Fruit fly (Drosophila melanogaster) whole organism, embryonic: ENCODE data around the gene CG43679.

Source experiments
- Abd-B ChIP-seq: fragments of 200-800 bp; sonication (Bioruptor generic); optimal IDR thresholded peaks from 2 replicates; lab custom pipeline; 2018; ENCODE audit warnings: missing biosample characterization, mild to moderate bottlenecking, missing genetic modification characterization, moderate library complexity
- B-H2 ChIP-seq: fragments of 200-800 bp; sonication (Bioruptor generic); optimal IDR thresholded peaks from 2 replicates; lab custom pipeline; 2018; ENCODE audit warnings: missing biosample characterization, mild to moderate bottlenecking, missing genetic modification characterization
- CG10543 ChIP-seq: fragments of 200-800 bp; sonication (Bioruptor generic); optimal IDR thresholded peaks from 3 replicates; lab custom pipeline; 2017; ENCODE audit warnings: missing biosample characterization, mild to moderate bottlenecking, missing genetic modification characterization, moderate library complexity
- CG11695 ChIP-seq: fragments of 200-800 bp; sonication (Bioruptor generic); IDR thresholded peaks from 3 replicates; pipeline ENCODE4 v1.3.6; 2022; ENCODE audit warnings: missing biosample characterization, missing genetic modification characterization
- CG13624 ChIP-seq: fragments of 200-800 bp; sonication (Bioruptor generic); optimal IDR thresholded peaks from 2 replicates; lab custom pipeline; 2016; ENCODE audit warnings: missing biosample characterization, missing genetic modification characterization
- CG15479 ChIP-seq: fragments of 200-800 bp; sonication (Bioruptor generic); optimal IDR thresholded peaks from 3 replicates; lab custom pipeline; 2019; ENCODE audit warnings: missing biosample characterization, mild to moderate bottlenecking, missing genetic modification characterization, moderate library complexity
- CG15696 ChIP-seq: fragments of 200-800 bp; sonication (Bioruptor generic); optimal IDR thresholded peaks from 2 replicates; lab custom pipeline; 2019; ENCODE audit warnings: missing biosample characterization, mild to moderate bottlenecking, missing genetic modification characterization, moderate library complexity
- CG16779 ChIP-seq: fragments of 200-800 bp; sonication (Bioruptor generic); IDR thresholded peaks from 2 replicates; pipeline ENCODE4 v1.3.6; 2022; ENCODE audit warnings: missing biosample characterization, missing genetic modification characterization
- CG30020 ChIP-seq: fragments of 200-800 bp; optimal IDR thresholded peaks from 2 replicates; lab custom pipeline; 2019; ENCODE audit warnings: missing biosample characterization, mild to moderate bottlenecking, missing genetic modification characterization, moderate library complexity
- CG31388 ChIP-seq: fragments of 200-800 bp; sonication (Bioruptor generic); optimal IDR thresholded peaks from 2 replicates; lab custom pipeline; 2016; ENCODE audit warnings: missing biosample characterization, missing genetic modification characterization
- CG32772 ChIP-seq: fragments of 200-800 bp; sonication (Bioruptor generic); IDR thresholded peaks from 2 replicates; pipeline ENCODE4 v1.3.6; 2022; ENCODE audit warnings: missing biosample characterization, missing genetic modification characterization
- CG33557 ChIP-seq: fragments of 200-800 bp; sonication (Bioruptor generic); optimal IDR thresholded peaks from 2 replicates; lab custom pipeline; 2019; ENCODE audit warnings: missing biosample characterization, mild to moderate bottlenecking, missing genetic modification characterization, moderate library complexity
- CG3407 ChIP-seq: fragments of 200-800 bp; sonication (Bioruptor generic); optimal IDR thresholded peaks from 2 replicates; lab custom pipeline; 2018; ENCODE audit warnings: missing biosample characterization, mild to moderate bottlenecking, missing genetic modification characterization
- CG34224 ChIP-seq: fragments of 200-800 bp; sonication (Bioruptor generic); IDR thresholded peaks from 3 replicates; pipeline ENCODE4 v1.3.6; 2022; ENCODE audit warnings: missing biosample characterization, missing genetic modification characterization; ENCODE audit not compliant: partially characterized antibody
- CG3838 ChIP-seq: fragments of 200-800 bp; sonication (Bioruptor generic); optimal IDR thresholded peaks from 3 replicates; lab custom pipeline; 2016; ENCODE audit warnings: missing biosample characterization, missing genetic modification characterization
- CG7839 ChIP-seq: fragments of 200-800 bp; sonication (Bioruptor generic); optimal IDR thresholded peaks from 3 replicates; lab custom pipeline; 2018; ENCODE audit warnings: missing biosample characterization, mild to moderate bottlenecking, missing genetic modification characterization, moderate library complexity
- CG8290 ChIP-seq, 3 experiments: fragments of 200-800 bp; sonication (Bioruptor generic); optimal IDR thresholded peaks; 2 replicates each; lab custom pipeline; 2016 to 2019; ENCODE audit warnings: missing biosample characterization in 3 of 3, missing genetic modification characterization in 3 of 3, mild to moderate bottlenecking in 2 of 3, moderate library complexity in 1 of 3
- CG9876 ChIP-seq: fragments of 200-800 bp; sonication (Bioruptor generic); optimal IDR thresholded peaks from 2 replicates; lab custom pipeline; 2016; ENCODE audit warnings: missing biosample characterization, missing genetic modification characterization
- Chrac-16 ChIP-seq: fragments of 200-800 bp; sonication (Bioruptor generic); optimal IDR thresholded peaks from 3 replicates; lab custom pipeline; 2016; ENCODE audit warnings: missing biosample characterization, missing genetic modification characterization
- Dek ChIP-seq: fragments of 200-800 bp; sonication (Bioruptor generic); optimal IDR thresholded peaks from 3 replicates; lab custom pipeline; 2019; ENCODE audit warnings: missing biosample characterization, mild to moderate bottlenecking, missing genetic modification characterization, moderate library complexity
- Doc2 ChIP-seq: fragments of 200-800 bp; sonication (Bioruptor generic); IDR thresholded peaks from 2 replicates; pipeline ENCODE4 v1.3.6; 2022; ENCODE audit warnings: missing biosample characterization, missing genetic modification characterization
- Gsc ChIP-seq: fragments of 200-800 bp; sonication (Bioruptor generic); IDR thresholded peaks from 2 replicates; pipeline ENCODE4 v1.3.6; 2022; ENCODE audit warnings: missing biosample characterization, missing genetic modification characterization
- Hand ChIP-seq: fragments of 200-800 bp; sonication (Bioruptor generic); optimal IDR thresholded peaks from 2 replicates; lab custom pipeline; 2017; ENCODE audit warnings: mild to moderate bottlenecking, missing biosample characterization, missing genetic modification reagents, missing genetic modification characterization
- Hr51 ChIP-seq, 2 experiments: fragments of 200-800 bp; sonication (Bioruptor generic); optimal IDR thresholded peaks; 2 replicates in 1 of 2; 3 replicates in 1 of 2; lab custom pipeline; 2016 to 2018; ENCODE audit warnings: missing biosample characterization in 2 of 2, missing genetic modification characterization in 2 of 2, mild to moderate bottlenecking in 1 of 2, moderate library complexity in 1 of 2
- Hr78 ChIP-seq, 2 experiments: fragments of 200-800 bp in 1 of 2; fragments of >200 bp in 1 of 2; sonication (Bioruptor generic) in 1 of 2; optimal IDR thresholded peaks; 2 replicates each; lab custom pipeline; 2017 to 2019; ENCODE audit warnings: missing biosample characterization in 2 of 2, missing genetic modification characterization in 2 of 2, mild to moderate bottlenecking in 1 of 2, moderate library complexity in 1 of 2
- ab ChIP-seq: fragments of 200-800 bp; sonication (Bioruptor generic); optimal IDR thresholded peaks from 2 replicates; lab custom pipeline; 2016; ENCODE audit warnings: missing biosample characterization, missing genetic modification characterization
- ara ChIP-seq: fragments of 200-800 bp; sonication (Bioruptor generic); IDR thresholded peaks from 2 replicates; pipeline ENCODE4 v1.3.6; 2022; ENCODE audit warnings: missing biosample characterization, missing genetic modification characterization
- crc ChIP-seq: fragments of 200-800 bp; sonication (Bioruptor generic); optimal IDR thresholded peaks from 2 replicates; lab custom pipeline; 2016; ENCODE audit warnings: missing biosample characterization, missing genetic modification characterization
- cwo ChIP-seq: fragments of 200-800 bp; sonication (Bioruptor generic); optimal IDR thresholded peaks from 3 replicates; lab custom pipeline; 2017; ENCODE audit warnings: missing biosample characterization, missing genetic modification characterization, mild to moderate bottlenecking, moderate library complexity, missing genetic modification reagents
- ewg ChIP-seq: fragments of 200-800 bp; sonication (Bioruptor generic); optimal IDR thresholded peaks from 3 replicates; lab custom pipeline; 2017; ENCODE audit warnings: mild to moderate bottlenecking, missing biosample characterization, missing genetic modification reagents, missing genetic modification characterization
- fd96Cb ChIP-seq: fragments of 200-800 bp; sonication (Bioruptor generic); optimal IDR thresholded peaks from 2 replicates; lab custom pipeline; 2018; ENCODE audit warnings: missing biosample characterization, mild to moderate bottlenecking, missing genetic modification characterization, moderate library complexity
- gce ChIP-seq: fragments of 200-800 bp; sonication (Bioruptor generic); IDR thresholded peaks from 3 replicates; pipeline ENCODE4 v1.3.6; 2022; ENCODE audit warnings: missing biosample characterization, missing genetic modification characterization
- kni ChIP-seq: fragments of 200-800 bp; sonication (Bioruptor generic); optimal IDR thresholded peaks from 3 replicates; lab custom pipeline; 2017; ENCODE audit warnings: mild to moderate bottlenecking, missing biosample characterization, missing genetic modification reagents, missing genetic modification characterization
- lov ChIP-seq, 2 experiments: fragments of 200-800 bp in 1 of 2; fragments of >200 bp in 1 of 2; sonication (Bioruptor generic) in 1 of 2; IDR thresholded peaks in 1 of 2; optimal IDR thresholded peaks in 1 of 2; 2 replicates in 1 of 2; 3 replicates in 1 of 2; pipeline versions ENCODE4 v1.3.6 to Lab custom; 2017 to 2022; ENCODE audit warnings: missing biosample characterization in 1 of 2, missing genetic modification characterization in 1 of 2
- luna ChIP-seq: fragments of 200-800 bp; sonication (Bioruptor generic); optimal IDR thresholded peaks from 2 replicates; lab custom pipeline; 2016; ENCODE audit warnings: missing biosample characterization, missing genetic modification characterization
- nerfin-2 ChIP-seq: fragments of 200-800 bp; sonication (Bioruptor generic); IDR thresholded peaks from 2 replicates; pipeline ENCODE4 v1.3.6; 2022; ENCODE audit warnings: missing biosample characterization, missing genetic modification characterization; ENCODE audit not compliant: partially characterized antibody
- pb ChIP-seq: fragments of 200-800 bp; sonication (Bioruptor generic); optimal IDR thresholded peaks from 3 replicates; lab custom pipeline; 2016; ENCODE audit warnings: missing biosample characterization, missing genetic modification characterization
- pfk ChIP-seq: fragments of 200-800 bp; sonication (Bioruptor generic); optimal IDR thresholded peaks from 2 replicates; lab custom pipeline; 2018; ENCODE audit warnings: missing biosample characterization, mild to moderate bottlenecking, missing genetic modification characterization, moderate library complexity
- pita ChIP-seq: fragments of 200-800 bp; sonication (Bioruptor generic); optimal IDR thresholded peaks from 2 replicates; lab custom pipeline; 2017; ENCODE audit warnings: missing biosample characterization, mild to moderate bottlenecking, missing genetic modification characterization
- prd ChIP-seq, 3 experiments: fragments of >200 bp in 2 of 3; fragments of 200-800 bp in 1 of 3; sonication (Bioruptor generic) in 1 of 3; optimal IDR thresholded peaks in 2 of 3; IDR thresholded peaks in 1 of 3; 2 replicates in 2 of 3; 3 replicates in 1 of 3; pipeline versions ENCODE4 v1.3.6 to Lab custom; 2017 to 2022; ENCODE audit warnings: missing biosample characterization in 1 of 3, missing genetic modification characterization in 1 of 3
- pros ChIP-seq: fragments of 200-800 bp; sonication (Bioruptor generic); optimal IDR thresholded peaks from 3 replicates; lab custom pipeline; 2019; ENCODE audit warnings: missing biosample characterization, mild to moderate bottlenecking, missing genetic modification characterization, moderate library complexity
- rib ChIP-seq: fragments of 200-800 bp; sonication (Bioruptor generic); IDR thresholded peaks from 2 replicates; pipeline ENCODE4 v1.3.6; 2022; ENCODE audit warnings: missing biosample characterization, missing genetic modification characterization
- run ChIP-seq: fragments of 200-800 bp; sonication (Bioruptor generic); optimal IDR thresholded peaks from 3 replicates; lab custom pipeline; 2018; ENCODE audit warnings: missing biosample characterization, mild to moderate bottlenecking, missing genetic modification characterization
- sob ChIP-seq: fragments of 200-800 bp; sonication (Bioruptor generic); IDR thresholded peaks from 2 replicates; pipeline ENCODE4 v1.3.6; 2022; ENCODE audit warnings: missing biosample characterization, missing genetic modification characterization
- z ChIP-seq: fragments of 200-800 bp; sonication (Bioruptor generic); IDR thresholded peaks from 3 replicates; pipeline ENCODE4 v1.3.6; 2022; ENCODE audit warnings: missing biosample characterization, missing genetic modification characterization
- zen ChIP-seq: fragments of 200-800 bp; sonication (Bioruptor generic); optimal IDR thresholded peaks from 3 replicates; lab custom pipeline; 2018; ENCODE audit warnings: missing biosample characterization, mild to moderate bottlenecking, missing genetic modification characterization, moderate library complexity

The CG43679 gene

dm6 chr3L:15013957-15014692 is 37.1 kb downstream of the CG43679 start, which contains the start of gene Reck (continued):
- peak; percentile 52 for TF ChIP-seq CG10543 (GFP tag; lab: Kevin White, UChicago)
- no peak for TF ChIP-seq pfk (GFP tag; lab: Kevin White, UChicago)
- peak; percentile 71 for TF ChIP-seq ewg (GFP tag; lab: Kevin White, UChicago)
- no peak for TF ChIP-seq CG34224 (GFP tag; lab: Robert Waterston, UW)
- TF ChIP-seq cwo (GFP tag; lab: Kevin White, UChicago): peak; percentile 76
- TF ChIP-seq Dek (tag; lab: Kevin White, UChicago): peak; percentile 27
- TF ChIP-seq CG15696: peak; percentile 69
- TF ChIP-seq sob (GFP tag; lab: Robert Waterston, UW): peak; percentile 64
- peak; percentile 42 for TF ChIP-seq Hand (GFP tag; lab: Kevin White, UChicago)
- TF ChIP-seq pros: no peak
- peak in 1 of 2 experiments; percentile 54 for TF ChIP-seq Hr78 (GFP tag; optimal IDR thresholded peaks at IDR 0.05; lab: Kevin White, UChicago)
- TF ChIP-seq CG32772: peak; percentile 55
- TF ChIP-seq Hr51 (GFP tag; optimal IDR thresholded peaks at IDR 0.05; lab: Kevin White, UChicago): peak; percentile 48 to 90
- no peak for TF ChIP-seq z (GFP tag; lab: Robert Waterston, UW)
- peak; percentile 81 for TF ChIP-seq zen (tag; lab: Kevin White, UChicago)
- TF ChIP-seq CG9876 (GFP tag; lab: Kevin White, UChicago): no peak
- no peak for TF ChIP-seq CG15479 (GFP tag; lab: Kevin White, UChicago)
- TF ChIP-seq CG7839: peak; percentile 83
- peak; percentile 69 for TF ChIP-seq run
- TF ChIP-seq nerfin-2 (GFP tag; lab: Robert Waterston, UW): no peak
- TF ChIP-seq pita: peak; percentile 67
- no peak for TF ChIP-seq ab
- peak; percentile 85 for TF ChIP-seq gce (GFP tag; lab: Robert Waterston, UW)
- 0 out of 2 replicates have a peak, but pooled peaks have one; percentile 11 for TF ChIP-seq CG16779
- TF ChIP-seq Doc2 (GFP tag; lab: Robert Waterston, UW): no peak
- peak; percentile 72 for TF ChIP-seq Chrac-16
- TF ChIP-seq CG11695 (GFP tag; lab: Robert Waterston, UW): peak; percentile 83
- no peak for TF ChIP-seq pb (GFP tag; lab: Kevin White, UChicago)
- TF ChIP-seq CG13624: peak; percentile 51
- peak; percentile 59 for TF ChIP-seq CG33557 (GFP tag; lab: Kevin White, UChicago)
- TF ChIP-seq CG30020 (tag; lab: Kevin White, UChicago): no peak
- TF ChIP-seq B-H2 (GFP tag; lab: Kevin White, UChicago): no peak
- TF ChIP-seq CG8290 (GFP tag; optimal IDR thresholded peaks at IDR 0.05; lab: Kevin White, UChicago): peak; percentile 6
- TF ChIP-seq CG8290 (tag; optimal IDR thresholded peaks at IDR 0.05; lab: Kevin White, UChicago): peak in 1 of 2 experiments; percentile 49
- TF ChIP-seq CG3407: peak; percentile 47
- TF ChIP-seq rib (GFP tag; lab: Robert Waterston, UW): no peak
- peak; percentile 39 for TF ChIP-seq CG3838 (GFP tag; lab: Kevin White, UChicago)
- peak; percentile 88 for TF ChIP-seq fd96Cb (tag; lab: Kevin White, UChicago)
- TF ChIP-seq kni (GFP tag; lab: Kevin White, UChicago): no peak
- peak; percentile 13 for TF ChIP-seq crc (GFP tag; lab: Kevin White, UChicago)
- peak; percentile 73; the same call in 1 of the 2 replicates for TF ChIP-seq ara
- TF ChIP-seq Abd-B (GFP tag; lab: Kevin White, UChicago): peak; percentile 39
- no peak for TF ChIP-seq prd (optimal IDR thresholded peaks at IDR 0.05; lab: Kevin White, UChicago)
- peak; percentile 71 for TF ChIP-seq prd (GFP tag; IDR thresholded peaks at IDR 0.05; lab: Robert Waterston, UW)
- no peak for TF ChIP-seq Gsc (GFP tag; lab: Robert Waterston, UW)
- TF ChIP-seq lov (optimal IDR thresholded peaks at IDR 0.05; lab: Kevin White, UChicago): no peak
- TF ChIP-seq lov (GFP tag; IDR thresholded peaks at IDR 0.05; lab: Robert Waterston, UW): peak; percentile 85; the same call in 2 of the 3 replicates
- peak; percentile 12 for TF ChIP-seq CG31388 (GFP tag; lab: Kevin White, UChicago)
- no peak for TF ChIP-seq luna (GFP tag; lab: Kevin White, UChicago)
